Worm (Caenorhabditis elegans) whole organism, L4 larva: ENCODE results near the gene K08F9.3.

Source experiments
- F49E8.2 ChIP-seq: sonication (generic microtip); optimal IDR thresholded peaks from 2 replicates; lab custom pipeline; 2016; ENCODE audit warnings: missing compliant biosample characterization, mild to moderate bottlenecking, missing genetic modification characterization, borderline replicate concordance
- T26A8.4 ChIP-seq: fragments of 200-800 bp; sonication (Bioruptor generic); IDR thresholded peaks from 2 replicates; pipeline ENCODE4 v1.3.6; 2022; ENCODE audit warnings: missing genetic modification characterization, missing compliant biosample characterization
- Y48G9A.11 ChIP-seq: fragments of 200-800 bp; sonication (Bioruptor generic); IDR thresholded peaks from 2 replicates; pipeline ENCODE4 v1.3.6; 2022; ENCODE audit warnings: missing genetic modification reagents, missing genetic modification characterization, missing compliant biosample characterization
- Y5F2A.4 ChIP-seq: fragments of 200-800 bp; sonication (Bioruptor generic); optimal IDR thresholded peaks from 2 replicates; lab custom pipeline; 2018; ENCODE audit warnings: mild to moderate bottlenecking, missing genetic modification characterization, missing compliant biosample characterization
- ZK337.2 ChIP-seq: fragments of 200-800 bp; sonication (Bioruptor generic); IDR thresholded peaks from 2 replicates; pipeline ENCODE4 v1.3.6; 2022; ENCODE audit warnings: missing genetic modification reagents, missing genetic modification characterization, missing compliant biosample characterization
- ZK546.5 ChIP-seq, 2 experiments: sonication (generic microtip); optimal IDR thresholded peaks; 2 replicates each; lab custom pipeline; 2017; ENCODE audit warnings: missing biosample characterization in 2 of 2, missing genetic modification characterization in 2 of 2
- aha-1 ChIP-seq: fragments of 150-350 bp; peaks from one replicate; lab custom pipeline; 2014; ENCODE audit warnings: missing biosample characterization, missing genetic modification characterization
- ceh-28 ChIP-seq: fragments of 150-350 bp; optimal IDR thresholded peaks from 2 replicates; lab custom pipeline; 2014; ENCODE audit warnings: missing biosample characterization, missing genetic modification reagents, missing genetic modification characterization
- ceh-32 ChIP-seq: sonication (generic microtip); optimal IDR thresholded peaks from 2 replicates; lab custom pipeline; 2016; ENCODE audit warnings: mild to moderate bottlenecking, missing genetic modification characterization, missing compliant biosample characterization; ENCODE audit not compliant: poor library complexity
- ceh-44 ChIP-seq: fragments of 200-800 bp; sonication (Bioruptor generic); IDR thresholded peaks from 2 replicates; pipeline ENCODE4 v1.3.6; 2022; ENCODE audit warnings: missing genetic modification reagents, missing genetic modification characterization, missing compliant biosample characterization
- ceh-82 ChIP-seq: sonication (generic microtip); optimal IDR thresholded peaks from 2 replicates; lab custom pipeline; 2017; ENCODE audit warnings: missing biosample characterization, missing genetic modification characterization
- cey-2 ChIP-seq: sonication (generic microtip); optimal IDR thresholded peaks from 3 replicates; lab custom pipeline; 2017; ENCODE audit warnings: missing genetic modification characterization, mild to moderate bottlenecking, missing compliant biosample characterization, antibody characterized with exemption, borderline replicate concordance; ENCODE audit not compliant: insufficient read depth
- ctbp-1 ChIP-seq: fragments of 200-800 bp; sonication (Bioruptor generic); IDR thresholded peaks from 2 replicates; pipeline ENCODE4 v1.3.6; 2022; ENCODE audit warnings: missing genetic modification reagents, missing genetic modification characterization, missing compliant biosample characterization
- daf-8 ChIP-seq: fragments of 200-800 bp; sonication (Bioruptor generic); IDR thresholded peaks from 2 replicates; pipeline ENCODE4 v1.3.6; 2022; ENCODE audit warnings: missing genetic modification characterization, missing compliant biosample characterization
- dmd-8 ChIP-seq: fragments of 200-800 bp; sonication (Bioruptor generic); IDR thresholded peaks from 2 replicates; pipeline ENCODE4 v1.3.6; 2022; ENCODE audit warnings: missing genetic modification characterization, missing compliant biosample characterization
- dmd-9 ChIP-seq: fragments of 200-800 bp; sonication (Bioruptor generic); IDR thresholded peaks from 2 replicates; pipeline ENCODE4 v1.3.6; 2022; ENCODE audit warnings: missing genetic modification reagents, missing genetic modification characterization, missing compliant biosample characterization
- fkh-10 ChIP-seq: fragments of 150-350 bp; optimal IDR thresholded peaks from 2 replicates; lab custom pipeline; 2014; ENCODE audit warnings: missing biosample characterization, missing genetic modification reagents, missing genetic modification characterization
- gei-8 ChIP-seq: fragments of 200-800 bp; sonication (Bioruptor generic); optimal IDR thresholded peaks from 2 replicates; lab custom pipeline; 2018; ENCODE audit warnings: mild to moderate bottlenecking, missing genetic modification characterization, missing compliant biosample characterization
- hif-1 ChIP-seq, 2 experiments: sonication (generic microtip); optimal IDR thresholded peaks; 2 replicates each; lab custom pipeline; 2016 to 2017; ENCODE audit warnings: missing compliant biosample characterization in 2 of 2, missing genetic modification characterization in 2 of 2, missing genetic modification reagents in 2 of 2, missing genotype in 2 of 2, mild to moderate bottlenecking in 1 of 2
- hlh-11 ChIP-seq: fragments of 200-800 bp; sonication (Bioruptor generic); optimal IDR thresholded peaks from 2 replicates; lab custom pipeline; 2018; ENCODE audit warnings: mild to moderate bottlenecking, missing genetic modification characterization, missing compliant biosample characterization
- lin-15B ChIP-seq: fragments of 150-350 bp; sonication (generic microtip); optimal IDR thresholded peaks from 3 replicates; lab custom pipeline; 2014; ENCODE audit warnings: missing biosample characterization, missing genetic modification characterization
- lir-3 ChIP-seq: sonication (generic microtip); optimal IDR thresholded peaks from 2 replicates; lab custom pipeline; 2016; ENCODE audit warnings: mild to moderate bottlenecking, missing genetic modification characterization, missing compliant biosample characterization
- madf-5 ChIP-seq, 2 experiments: fragments of 200-800 bp; sonication (Bioruptor generic); IDR thresholded peaks; 2 replicates each; pipeline ENCODE4 v1.3.6; 2022; ENCODE audit warnings: missing compliant biosample characterization in 2 of 2, missing genetic modification characterization in 2 of 2
- mdl-1 ChIP-seq, 2 experiments: fragments of 150-350 bp in 1 of 2; sonication (generic microtip) in 1 of 2; optimal IDR thresholded peaks; 2 replicates each; lab custom pipeline; 2014 to 2017; ENCODE audit warnings: missing biosample characterization in 2 of 2, missing genetic modification characterization in 2 of 2
- mdt-29 ChIP-seq: fragments of 200-800 bp; sonication (Bioruptor generic); IDR thresholded peaks from 2 replicates; pipeline ENCODE4 v1.3.6; 2022; ENCODE audit warnings: missing genetic modification reagents, missing genetic modification characterization, missing compliant biosample characterization
- mxl-2 ChIP-seq: fragments of 200-800 bp; sonication (Bioruptor generic); conservative IDR thresholded peaks from 2 replicates; pipeline ENCODE4 v1.3.6; 2022; ENCODE audit warnings: missing genetic modification reagents, missing genetic modification characterization, missing compliant biosample characterization
- nhr-10 ChIP-seq: fragments of 150-350 bp; optimal IDR thresholded peaks from 2 replicates; lab custom pipeline; 2014; ENCODE audit warnings: missing biosample characterization, missing genetic modification characterization
- nhr-237 ChIP-seq: sonication (generic microtip); optimal IDR thresholded peaks from 2 replicates; lab custom pipeline; 2017; ENCODE audit warnings: missing biosample characterization, missing genetic modification characterization
- nhr-28 ChIP-seq: fragments of 150-350 bp; optimal IDR thresholded peaks from 2 replicates; lab custom pipeline; 2014; ENCODE audit warnings: missing biosample characterization, missing genetic modification characterization
- nhr-41 ChIP-seq: fragments of 200-800 bp; sonication (Bioruptor generic); IDR thresholded peaks from 2 replicates; pipeline ENCODE4 v1.3.6; 2022; ENCODE audit warnings: missing genetic modification reagents, missing genetic modification characterization, missing compliant biosample characterization
- nhr-48 ChIP-seq: sonication (generic microtip); optimal IDR thresholded peaks from 2 replicates; lab custom pipeline; 2016; ENCODE audit warnings: mild to moderate bottlenecking, missing genetic modification characterization, missing compliant biosample characterization
- nhr-76 ChIP-seq: fragments of 150-350 bp; optimal IDR thresholded peaks from 2 replicates; lab custom pipeline; 2014; ENCODE audit warnings: missing biosample characterization, missing genetic modification characterization
- nhr-77 ChIP-seq: fragments of 150-350 bp; optimal IDR thresholded peaks from 2 replicates; lab custom pipeline; 2014; ENCODE audit warnings: missing biosample characterization, missing genetic modification characterization
- rbr-2 ChIP-seq: sonication (generic microtip); optimal IDR thresholded peaks from 2 replicates; lab custom pipeline; 2016; ENCODE audit warnings: missing genotype, missing genetic modification characterization, missing compliant biosample characterization
- saeg-2 ChIP-seq: fragments of 200-800 bp; sonication (Bioruptor generic); IDR thresholded peaks from 2 replicates; pipeline ENCODE4 v1.3.6; 2022; ENCODE audit warnings: missing genetic modification reagents, missing genetic modification characterization, missing compliant biosample characterization
- skn-1 ChIP-seq: fragments of 150-350 bp; optimal IDR thresholded peaks from 2 replicates; lab custom pipeline; 2014; ENCODE audit warnings: missing biosample characterization, missing genetic modification characterization
- snpc-1.2 ChIP-seq: fragments of 200-800 bp; sonication (Bioruptor generic); IDR thresholded peaks from 2 replicates; pipeline ENCODE4 v1.3.6; 2022; ENCODE audit warnings: missing genetic modification reagents, missing genetic modification characterization, missing compliant biosample characterization
- snpc-4 ChIP-seq: fragments of 150-350 bp; optimal IDR thresholded peaks from 2 replicates; lab custom pipeline; 2014; ENCODE audit warnings: missing biosample characterization, missing genetic modification characterization
- spr-1 ChIP-seq: sonication (generic microtip); optimal IDR thresholded peaks from 2 replicates; lab custom pipeline; 2016; ENCODE audit warnings: mild to moderate bottlenecking, missing genetic modification characterization, missing compliant biosample characterization
- spr-3 ChIP-seq: fragments of 200-800 bp; sonication (Bioruptor generic); optimal IDR thresholded peaks from 2 replicates; lab custom pipeline; 2018; ENCODE audit warnings: mild to moderate bottlenecking, missing genetic modification characterization, missing compliant biosample characterization
- tra-1 ChIP-seq: fragments of 200-800 bp; sonication (Bioruptor generic); IDR thresholded peaks from 2 replicates; pipeline ENCODE4 v1.3.6; 2022; ENCODE audit warnings: missing genetic modification reagents, missing genetic modification characterization, missing compliant biosample characterization
- unc-130 ChIP-seq: sonication (generic microtip); optimal IDR thresholded peaks from 2 replicates; lab custom pipeline; 2016; ENCODE audit warnings: missing genetic modification reagents, missing genetic modification characterization, missing compliant biosample characterization
- unc-62 ChIP-seq, 3 experiments: fragments of 150-350 bp in 1 of 3; sonication (generic microtip); optimal IDR thresholded peaks in 2 of 3; peaks in 1 of 3; 1 replicate in 1 of 3; 2 replicates in 2 of 3; lab custom pipeline; 2014 to 2017; ENCODE audit warnings: missing biosample characterization in 3 of 3, missing genetic modification characterization in 3 of 3, missing genetic modification reagents in 3 of 3, missing genotype in 1 of 3
- zag-1 ChIP-seq: fragments of 150-350 bp; optimal IDR thresholded peaks from 2 replicates; lab custom pipeline; 2014; ENCODE audit warnings: missing biosample characterization, missing genetic modification characterization
- zfp-2 ChIP-seq: sonication (generic microtip); optimal IDR thresholded peaks from 2 replicates; lab custom pipeline; 2016; ENCODE audit warnings: mild to moderate bottlenecking, missing genetic modification characterization, missing compliant biosample characterization

The K08F9.3 gene

ce11 chrV:15184097-15185040, 44.0 kb downstream of the K08F9.3 start, which contains the start of gene Y75B12B.1 (continued):
- TF ChIP-seq tra-1 (GFP tag; lab: Robert Waterston, UW) (no peak), snpc-1.2 (GFP tag; lab: Robert Waterston, UW) (0 out of 2 replicates have a peak, but pooled peaks have one; percentile 39), hlh-11 (tag; lab: Kevin White, UChicago) (no peak), aha-1 (tag; lab: Kevin White, UChicago) (no peak), nhr-237 (tag; lab: Kevin White, UChicago) (no peak), mxl-2 (GFP tag; lab: Robert Waterston, UW) (no peak), daf-8 (no peak), ceh-28 (tag; lab: Kevin White, UChicago) (no peak), dmd-9 (GFP tag; lab: Robert Waterston, UW) (no peak), ceh-44 (GFP tag; lab: Robert Waterston, UW) (no peak), ZK337.2 (GFP tag; lab: Robert Waterston, UW) (no peak), unc-130 (GFP tag; lab: Kevin White, UChicago) (peak; percentile 55), ceh-82 (no peak), gei-8 (GFP tag; lab: Kevin White, UChicago) (no peak), fkh-10 (GFP tag; lab: Kevin White, UChicago) (no peak), ZK546.5 (tag; optimal IDR thresholded peaks at IDR 0.05; lab: Kevin White, UChicago) (no peak), zfp-2 (tag; lab: Kevin White, UChicago) (no peak), Y48G9A.11 (GFP tag; lab: Robert Waterston, UW) (peak; percentile 21; the same call in 1 of the 2 replicates), lin-15B (tag; lab: Kevin White, UChicago) (no peak), snpc-4 (no peak), T26A8.4 (GFP tag; lab: Robert Waterston, UW) (no peak), skn-1 (tag; lab: Kevin White, UChicago) (no peak)

- TF ChIP-seq nhr-76 (tag; lab: Kevin White, UChicago) = no peak
- peak; percentile 46; the same call in 1 of the 2 replicates for TF ChIP-seq Y48G9A.11 (GFP tag; lab: Robert Waterston, UW)
- TF ChIP-seq spr-3 = no peak
- no peak for TF ChIP-seq hlh-11 (tag; lab: Kevin White, UChicago)
- TF ChIP-seq cey-2 (tag; lab: Kevin White, UChicago) = no peak
- TF ChIP-seq saeg-2 (GFP tag; lab: Robert Waterston, UW) = no peak
- 0 out of 2 replicates have a peak, but pooled peaks have one; percentile 4 for TF ChIP-seq dmd-8 (GFP tag; lab: Robert Waterston, UW)
- TF ChIP-seq mxl-2 (GFP tag; lab: Robert Waterston, UW) = no peak
- TF ChIP-seq skn-1 (tag; lab: Kevin White, UChicago) = no peak
- no peak for TF ChIP-seq hif-1 (tag; optimal IDR thresholded peaks at IDR 0.05; lab: Kevin White, UChicago)
- TF ChIP-seq Y5F2A.4 = no peak
- no peak for TF ChIP-seq spr-1
- no peak for TF ChIP-seq mdl-1 (tag; optimal IDR thresholded peaks at IDR 0.05; lab: Kevin White, UChicago)
- no peak for TF ChIP-seq nhr-41 (GFP tag; lab: Robert Waterston, UW)
- no peak for TF ChIP-seq ceh-32
- TF ChIP-seq unc-130 (GFP tag; lab: Kevin White, UChicago) = peak; percentile 26
- no peak for TF ChIP-seq ctbp-1 (GFP tag; lab: Robert Waterston, UW)
- TF ChIP-seq nhr-237 (tag; lab: Kevin White, UChicago) = no peak
- TF ChIP-seq F49E8.2 (tag; lab: Kevin White, UChicago) = peak; percentile 62
- no peak for TF ChIP-seq rbr-2 (tag; lab: Kevin White, UChicago)
- no peak for TF ChIP-seq T26A8.4 (GFP tag; lab: Robert Waterston, UW)
- no peak for TF ChIP-seq nhr-10 (tag; lab: Kevin White, UChicago)
- no peak for TF ChIP-seq nhr-77
- TF ChIP-seq nhr-48 (tag; lab: Kevin White, UChicago) = no peak
- no peak for TF ChIP-seq lir-3
- no peak for TF ChIP-seq unc-62 (GFP tag; optimal IDR thresholded peaks at IDR 0.05 in 1 of 2; lab: Kevin White, UChicago)
- TF ChIP-seq unc-62 (tag; optimal IDR thresholded peaks at IDR 0.05; lab: Kevin White, UChicago) = no peak
- 0 out of 2 replicates have a peak, but pooled peaks have one; percentile 42 for TF ChIP-seq mdt-29 (GFP tag; lab: Robert Waterston, UW)
- 0 out of 4 replicates have a peak, but pooled peaks of 1 of the 2 experiments have one; percentile 42 for TF ChIP-seq madf-5 (GFP tag; IDR thresholded peaks at IDR 0.05; lab: Robert Waterston, UW)
- TF ChIP-seq nhr-28 (tag; lab: Kevin White, UChicago) = no peak
- no peak for TF ChIP-seq zag-1 (tag; lab: Kevin White, UChicago)
Observed at ce11 chrV:15186259-15186927, 46.0 kb downstream of the K08F9.3 start, which contains the start of gene Y75B12B.3. TSS of gene Y75B12B.3 (minus strand) at chrV:15186279.
